Worm (Caenorhabditis elegans): ENCODE results near the gene mob-4.
A peak's percentile ranks its signal among the peaks of the same experiment; 100 is the strongest.

Gene mob-4

ce11 chrIII:8242809-8243208 lies 17.9 kb downstream of the mob-4 start, which contains the start of gene C02F5.12 (continued):
- TF ChIP-seq lin-54 (GFP tag; optimal IDR thresholded peaks at IDR 0.05) (peak; percentile 61), mcd-1 (GFP tag; IDR thresholded peaks at IDR 0.05) (peak; percentile 28; the same call in 1 of the 2 replicates), madf-6 (GFP tag; IDR thresholded peaks at IDR 0.05) (peak; percentile 49; the same call in 1 of the 2 replicates), nfyb-1 (GFP tag; IDR thresholded peaks at IDR 0.05) (0 out of 2 replicates have a peak, but pooled peaks have one; percentile 31), Y56A3A.18 (GFP tag; IDR thresholded peaks at IDR 0.05) (no peak), lir-1 (GFP tag; conservative IDR thresholded peaks at IDR 0.05) (no peak), snpc-3.4 (tag; optimal IDR thresholded peaks at IDR 0.05) (peak; percentile 33)

ce11 chrIII:8244052-8244451 lies 19.2 kb downstream of the mob-4 start, which contains the start of the genes pbs-6 and cids-1:
Gene pbs-6 (minus strand): TSS chrIII:8244092.
Gene cids-1 (plus strand): TSS chrIII:8244445.
- TF ChIP-seq hmg-1.2 (GFP tag; IDR thresholded peaks at IDR 0.05) (peak; percentile 13; the same call in 1 of the 2 replicates), B0261.1 (tag; optimal IDR thresholded peaks at IDR 0.05) (no peak)

- TF ChIP-seq tlf-1 (GFP tag; optimal IDR thresholded peaks at IDR 0.05) (no peak), egrh-3 (GFP tag; IDR thresholded peaks at IDR 0.05) (no peak), bed-2 (GFP tag; IDR thresholded peaks at IDR 0.05) (no peak), F57A8.1 (GFP tag; optimal IDR thresholded peaks at IDR 0.05) (no peak), hlh-26 (GFP tag; conservative IDR thresholded peaks at IDR 0.05) (no peak), pbrm-1 (GFP tag; IDR thresholded peaks at IDR 0.05) (no peak), tbp1 (GFP tag; optimal IDR thresholded peaks at IDR 0.05) (no peak), fkh-3 (tag; optimal IDR thresholded peaks at IDR 0.05) (no peak), let-607 (tag; optimal IDR thresholded peaks at IDR 0.05) (no peak), egl-18 (GFP tag; IDR thresholded peaks at IDR 0.05) (no peak)
Observed at ce11 chrIII:8245591-8245990, 20.7 kb downstream of the mob-4 start, which contains the start of gene C02F5.3. Gene C02F5.3 (plus strand): TSS chrIII:8245891.

ce11 chrIII:8247051-8247450 lies 22.2 kb downstream of the mob-4 start, which contains the start of gene C02F5.13:
Gene C02F5.13 (plus strand): TSS chrIII:8247351.
- TF ChIP-seq ekl-4 (GFP tag; IDR thresholded peaks at IDR 0.05) (no peak), F22D6.2 (tag; optimal IDR thresholded peaks at IDR 0.05) (no peak), madf-10 (tag; optimal IDR thresholded peaks at IDR 0.05) (no peak), Y67H2A.10 (GFP tag; conservative IDR thresholded peaks at IDR 0.05) (no peak), madf-3 (GFP tag; IDR thresholded peaks at IDR 0.05) (no peak), athp-1 (tag; optimal IDR thresholded peaks at IDR 0.05) (no peak), xnd-1 (tag; optimal IDR thresholded peaks at IDR 0.05) (no peak), bed-2 (GFP tag; IDR thresholded peaks at IDR 0.05) (no peak), tlf-1 (GFP tag; optimal IDR thresholded peaks at IDR 0.05) (no peak), nfyb-1 (GFP tag; IDR thresholded peaks at IDR 0.05) (no peak), F23B12.7 (tag; optimal IDR thresholded peaks at IDR 0.05; ENCODE audit: insufficient read depth) (no peak), ama-1 (optimal IDR thresholded peaks at IDR 0.05) (no peak), ama-1 (GFP tag; optimal IDR thresholded peaks at IDR 0.05) (no peak), rpc-1 (optimal IDR thresholded peaks at IDR 0.05) (no peak), rpc-1 (tag; optimal IDR thresholded peaks at IDR 0.05) (no peak), ztf-6 (GFP tag; IDR thresholded peaks at IDR 0.05) (no peak), F37B4.10 (GFP tag; IDR thresholded peaks at IDR 0.05) (no peak)

- TF ChIP-seq athp-1 (tag; optimal IDR thresholded peaks at IDR 0.05), result no peak
- no peak for TF ChIP-seq ceh-27 (GFP tag; optimal IDR thresholded peaks at IDR 0.05)
- TF ChIP-seq F37B4.10 (GFP tag; IDR thresholded peaks at IDR 0.05), result no peak
- no peak for TF ChIP-seq attf-6 (GFP tag; IDR thresholded peaks at IDR 0.05)
- no peak for TF ChIP-seq tlf-1 (GFP tag; optimal IDR thresholded peaks at IDR 0.05)
- TF ChIP-seq let-526 (GFP tag; IDR thresholded peaks at IDR 0.05), result no peak
- TF ChIP-seq T26A5.8 (tag; optimal IDR thresholded peaks at IDR 0.05), result no peak
- TF ChIP-seq lin-35 (GFP tag; optimal IDR thresholded peaks at IDR 0.05), result no peak
- no peak for TF ChIP-seq cebp-1 (GFP tag; IDR thresholded peaks at IDR 0.05)
- TF ChIP-seq cebp-1 (tag; optimal IDR thresholded peaks at IDR 0.05), result no peak
- no peak for TF ChIP-seq zfh-2 (GFP tag; conservative IDR thresholded peaks at IDR 0.05)
- TF ChIP-seq hmg-1.2 (GFP tag; IDR thresholded peaks at IDR 0.05), result no peak
Observed at ce11 chrIII:8249381-8249780, 24.5 kb downstream of the mob-4 start, which contains the start of the genes C02F5.10 and C02F5.2. Gene C02F5.10 (minus strand): TSS chrIII:8249481. Gene C02F5.2 (plus strand): TSS chrIII:8249619.
